Fruit fly (Drosophila melanogaster) whole organism, embryonic: ENCODE measurements around the gene Orco.

Source experiments
- Atf-2 ChIP-seq: fragments of 200-800 bp; sonication (Bioruptor generic); optimal IDR thresholded peaks from 2 replicates; lab custom pipeline; 2016; ENCODE audit warnings: missing biosample characterization, missing genetic modification characterization
- BEAF-32 ChIP-seq: fragments of 200-800 bp; sonication (Bioruptor generic); optimal IDR thresholded peaks from 3 replicates; lab custom pipeline; 2017; ENCODE audit warnings: missing biosample characterization, missing genetic modification characterization, mild to moderate bottlenecking, moderate library complexity, missing genetic modification reagents
- CG10274 ChIP-seq: fragments of 200-800 bp; sonication (Bioruptor generic); optimal IDR thresholded peaks from 3 replicates; lab custom pipeline; 2017; ENCODE audit warnings: missing biosample characterization, mild to moderate bottlenecking, missing genetic modification characterization
- CG10321 ChIP-seq: fragments of 200-800 bp; sonication (Bioruptor generic); IDR thresholded peaks from 2 replicates; pipeline ENCODE4 v1.3.6; 2022; ENCODE audit warnings: missing biosample characterization, missing genetic modification characterization
- CG10979 ChIP-seq: fragments of 200-800 bp; sonication (Bioruptor generic); optimal IDR thresholded peaks from 2 replicates; lab custom pipeline; 2018; ENCODE audit warnings: missing biosample characterization, mild to moderate bottlenecking, missing genetic modification characterization, moderate library complexity
- CG11560 ChIP-seq: fragments of 200-800 bp; sonication (Bioruptor generic); IDR thresholded peaks from 3 replicates; pipeline ENCODE4 v1.3.6; 2022; ENCODE audit warnings: missing biosample characterization, missing genetic modification characterization
- CG11723 ChIP-seq: fragments of 200-800 bp; sonication (Bioruptor generic); optimal IDR thresholded peaks from 2 replicates; lab custom pipeline; 2017; ENCODE audit warnings: missing biosample characterization, mild to moderate bottlenecking, missing genetic modification characterization
- CG13775 ChIP-seq: fragments of 200-800 bp; sonication (Bioruptor generic); optimal IDR thresholded peaks from 3 replicates; lab custom pipeline; 2017; ENCODE audit warnings: missing biosample characterization, mild to moderate bottlenecking, missing genetic modification characterization
- CG15601 ChIP-seq: fragments of 200-800 bp; sonication (Bioruptor generic); optimal IDR thresholded peaks from 3 replicates; lab custom pipeline; 2019; ENCODE audit warnings: missing biosample characterization, mild to moderate bottlenecking, missing genetic modification characterization, moderate library complexity
- CG1603 ChIP-seq: fragments of 200-800 bp; sonication (Bioruptor generic); optimal IDR thresholded peaks from 2 replicates; lab custom pipeline; 2019; ENCODE audit warnings: missing biosample characterization, mild to moderate bottlenecking, missing genetic modification characterization, moderate library complexity
- CG1792 ChIP-seq: fragments of 200-800 bp; sonication (Bioruptor generic); optimal IDR thresholded peaks from 2 replicates; lab custom pipeline; 2016; ENCODE audit warnings: missing biosample characterization, missing genetic modification characterization
- CG18262 ChIP-seq: fragments of 200-800 bp; optimal IDR thresholded peaks from 3 replicates; lab custom pipeline; 2019; ENCODE audit warnings: missing biosample characterization, mild to moderate bottlenecking, missing genetic modification characterization, moderate library complexity
- CG2116 ChIP-seq: fragments of 200-800 bp; sonication (Bioruptor generic); optimal IDR thresholded peaks from 3 replicates; lab custom pipeline; 2018; ENCODE audit warnings: missing biosample characterization, mild to moderate bottlenecking, missing genetic modification characterization
- CG2120 ChIP-seq: fragments of 200-800 bp; sonication (Bioruptor generic); optimal IDR thresholded peaks from 3 replicates; lab custom pipeline; 2016; ENCODE audit warnings: missing biosample characterization, missing genetic modification characterization
- CG2202 ChIP-seq: fragments of 200-800 bp; sonication (Bioruptor generic); optimal IDR thresholded peaks from 2 replicates; lab custom pipeline; 2018; ENCODE audit warnings: missing biosample characterization, mild to moderate bottlenecking, missing genetic modification characterization
- CG30403 ChIP-seq: fragments of 200-800 bp; sonication (Bioruptor generic); optimal IDR thresholded peaks from 3 replicates; lab custom pipeline; 2016; ENCODE audit warnings: missing biosample characterization, missing genetic modification characterization
- CG4360 ChIP-seq: fragments of 200-800 bp; sonication (Bioruptor generic); IDR thresholded peaks from 2 replicates; pipeline ENCODE4 v1.3.6; 2022; ENCODE audit warnings: missing biosample characterization, missing genetic modification characterization
- CG6689 ChIP-seq: fragments of 200-800 bp; sonication (Bioruptor generic); IDR thresholded peaks from 2 replicates; pipeline ENCODE4 v1.3.6; 2022; ENCODE audit warnings: missing biosample characterization, missing genetic modification characterization
- CG7271 ChIP-seq: fragments of 200-800 bp; sonication (Bioruptor generic); optimal IDR thresholded peaks from 2 replicates; lab custom pipeline; 2018; ENCODE audit warnings: missing biosample characterization, mild to moderate bottlenecking, missing genetic modification characterization, moderate library complexity
- CG7357 ChIP-seq: fragments of 200-800 bp; sonication (Bioruptor generic); IDR thresholded peaks from 3 replicates; pipeline ENCODE4 v1.3.6; 2022; ENCODE audit warnings: missing biosample characterization, missing genetic modification characterization
- CG7786 ChIP-seq: fragments of 200-800 bp; sonication (Bioruptor generic); optimal IDR thresholded peaks from 2 replicates; lab custom pipeline; 2016; ENCODE audit warnings: missing biosample characterization, missing genetic modification characterization
- CG9437 ChIP-seq: fragments of 200-800 bp; sonication (Bioruptor generic); optimal IDR thresholded peaks from 2 replicates; lab custom pipeline; 2018; ENCODE audit warnings: missing biosample characterization, mild to moderate bottlenecking, missing genetic modification characterization
- Dad ChIP-seq: fragments of 200-800 bp; sonication (Bioruptor generic); optimal IDR thresholded peaks from 3 replicates; lab custom pipeline; 2016; ENCODE audit warnings: missing biosample characterization, missing genetic modification characterization
- Dbx ChIP-seq: fragments of 200-800 bp; sonication (Bioruptor generic); IDR thresholded peaks from 3 replicates; pipeline ENCODE4 v1.3.6; 2022; ENCODE audit warnings: missing biosample characterization, missing genetic modification characterization
- Deaf1 ChIP-seq: fragments of 200-800 bp; optimal IDR thresholded peaks from 3 replicates; lab custom pipeline; 2019; ENCODE audit warnings: missing biosample characterization, mild to moderate bottlenecking, missing genetic modification characterization, moderate library complexity
- Dip2 ChIP-seq: fragments of 200-800 bp; sonication (Bioruptor generic); IDR thresholded peaks from 2 replicates; pipeline ENCODE4 v1.3.6; 2022; ENCODE audit warnings: missing biosample characterization, missing genetic modification characterization
- Dip3 ChIP-seq: fragments of 200-800 bp; sonication (Bioruptor generic); optimal IDR thresholded peaks from 3 replicates; lab custom pipeline; 2016; ENCODE audit warnings: missing biosample characterization, missing genetic modification characterization
- Doc3 ChIP-seq: fragments of 200-800 bp; sonication (Bioruptor generic); IDR thresholded peaks from 3 replicates; pipeline ENCODE4 v1.3.6; 2022; ENCODE audit warnings: missing biosample characterization, missing genetic modification characterization; ENCODE audit not compliant: partially characterized antibody
- ERR ChIP-seq: fragments of 200-800 bp; sonication (Bioruptor generic); optimal IDR thresholded peaks from 2 replicates; lab custom pipeline; 2016; ENCODE audit warnings: missing biosample characterization, missing genetic modification characterization
- Ets97D ChIP-seq: fragments of 200-800 bp; sonication (Bioruptor generic); optimal IDR thresholded peaks from 3 replicates; lab custom pipeline; 2016; ENCODE audit warnings: missing biosample characterization, missing genetic modification characterization
- Gsc ChIP-seq: fragments of 200-800 bp; sonication (Bioruptor generic); IDR thresholded peaks from 2 replicates; pipeline ENCODE4 v1.3.6; 2022; ENCODE audit warnings: missing biosample characterization, missing genetic modification characterization
- Lhr ChIP-seq: fragments of 200-800 bp; sonication (Bioruptor generic); optimal IDR thresholded peaks from 3 replicates; lab custom pipeline; 2017; ENCODE audit warnings: mild to moderate bottlenecking, missing biosample characterization, missing genetic modification reagents, missing genetic modification characterization
- MBD-R2 ChIP-seq: fragments of 200-800 bp; sonication (Bioruptor generic); IDR thresholded peaks from 2 replicates; pipeline ENCODE4 v1.3.6; 2022; ENCODE audit warnings: missing biosample characterization, missing genetic modification characterization
- Meics ChIP-seq: fragments of 200-800 bp; sonication (Bioruptor generic); optimal IDR thresholded peaks from 2 replicates; lab custom pipeline; 2017; ENCODE audit warnings: missing biosample characterization, mild to moderate bottlenecking, missing genetic modification characterization
- NC2α ChIP-seq: fragments of 200-800 bp; sonication (Bioruptor generic); optimal IDR thresholded peaks from 2 replicates; lab custom pipeline; 2016; ENCODE audit warnings: missing biosample characterization, missing genetic modification characterization
- Nf-YC ChIP-seq: fragments of 200-800 bp; optimal IDR thresholded peaks from 3 replicates; lab custom pipeline; 2019; ENCODE audit warnings: missing biosample characterization, mild to moderate bottlenecking, missing genetic modification characterization, moderate library complexity
- Oli ChIP-seq: fragments of 200-800 bp; sonication (Bioruptor generic); optimal IDR thresholded peaks from 2 replicates; lab custom pipeline; 2018; ENCODE audit warnings: missing biosample characterization, mild to moderate bottlenecking, missing genetic modification characterization, moderate library complexity
- Usf ChIP-seq: fragments of 200-800 bp; sonication (Bioruptor generic); optimal IDR thresholded peaks from 2 replicates; lab custom pipeline; 2017; ENCODE audit warnings: missing genotype, missing biosample characterization, missing genetic modification characterization
- Xbp1 ChIP-seq: fragments of 200-800 bp; sonication (Bioruptor generic); optimal IDR thresholded peaks from 3 replicates; lab custom pipeline; 2016; ENCODE audit warnings: missing biosample characterization, mild to moderate bottlenecking, missing genetic modification characterization
- ab ChIP-seq: fragments of 200-800 bp; sonication (Bioruptor generic); optimal IDR thresholded peaks from 2 replicates; lab custom pipeline; 2016; ENCODE audit warnings: missing biosample characterization, missing genetic modification characterization
- br ChIP-seq: fragments of >200 bp; optimal IDR thresholded peaks from 2 replicates; lab custom pipeline; 2017
- dpn ChIP-seq, 2 experiments: fragments of 200-800 bp; sonication (Bioruptor generic); optimal IDR thresholded peaks; 3 replicates each; lab custom pipeline; 2016; ENCODE audit warnings: missing biosample characterization in 2 of 2, missing genetic modification characterization in 2 of 2
- fru ChIP-seq: fragments of >200 bp; optimal IDR thresholded peaks from 2 replicates; lab custom pipeline; 2017
- gce ChIP-seq: fragments of 200-800 bp; sonication (Bioruptor generic); IDR thresholded peaks from 3 replicates; pipeline ENCODE4 v1.3.6; 2022; ENCODE audit warnings: missing biosample characterization, missing genetic modification characterization
- nmo ChIP-seq: fragments of 200-800 bp; sonication (Bioruptor generic); optimal IDR thresholded peaks from 2 replicates; lab custom pipeline; 2018; ENCODE audit warnings: missing biosample characterization, mild to moderate bottlenecking, missing genetic modification characterization, moderate library complexity
- p53 ChIP-seq: fragments of 200-800 bp; sonication (Bioruptor generic); optimal IDR thresholded peaks from 2 replicates; lab custom pipeline; 2016; ENCODE audit warnings: missing biosample characterization, missing genetic modification characterization
- rib ChIP-seq: fragments of 200-800 bp; sonication (Bioruptor generic); IDR thresholded peaks from 2 replicates; pipeline ENCODE4 v1.3.6; 2022; ENCODE audit warnings: missing biosample characterization, missing genetic modification characterization
- tap ChIP-seq: fragments of 200-800 bp; optimal IDR thresholded peaks from 3 replicates; lab custom pipeline; 2019; ENCODE audit warnings: missing biosample characterization, mild to moderate bottlenecking, missing genetic modification characterization, moderate library complexity
- trh ChIP-seq: fragments of 200-800 bp; sonication (Bioruptor generic); optimal IDR thresholded peaks from 2 replicates; lab custom pipeline; 2016; ENCODE audit warnings: missing biosample characterization, missing genetic modification characterization
- usp ChIP-seq: fragments of >200 bp; optimal IDR thresholded peaks from 2 replicates; lab custom pipeline; 2017; ENCODE audit warnings: missing biosample characterization, missing genetic modification characterization
- wek ChIP-seq: fragments of 200-800 bp; sonication (Bioruptor generic); optimal IDR thresholded peaks from 3 replicates; lab custom pipeline; 2018; ENCODE audit warnings: missing biosample characterization, mild to moderate bottlenecking, missing genetic modification characterization, moderate library complexity
- zen2 ChIP-seq: fragments of 200-800 bp; sonication (Bioruptor generic); IDR thresholded peaks from 3 replicates; pipeline ENCODE4 v1.3.6; 2022; ENCODE audit warnings: missing biosample characterization, missing genetic modification characterization; ENCODE audit not compliant: partially characterized antibody

Orco gene

DNA sequence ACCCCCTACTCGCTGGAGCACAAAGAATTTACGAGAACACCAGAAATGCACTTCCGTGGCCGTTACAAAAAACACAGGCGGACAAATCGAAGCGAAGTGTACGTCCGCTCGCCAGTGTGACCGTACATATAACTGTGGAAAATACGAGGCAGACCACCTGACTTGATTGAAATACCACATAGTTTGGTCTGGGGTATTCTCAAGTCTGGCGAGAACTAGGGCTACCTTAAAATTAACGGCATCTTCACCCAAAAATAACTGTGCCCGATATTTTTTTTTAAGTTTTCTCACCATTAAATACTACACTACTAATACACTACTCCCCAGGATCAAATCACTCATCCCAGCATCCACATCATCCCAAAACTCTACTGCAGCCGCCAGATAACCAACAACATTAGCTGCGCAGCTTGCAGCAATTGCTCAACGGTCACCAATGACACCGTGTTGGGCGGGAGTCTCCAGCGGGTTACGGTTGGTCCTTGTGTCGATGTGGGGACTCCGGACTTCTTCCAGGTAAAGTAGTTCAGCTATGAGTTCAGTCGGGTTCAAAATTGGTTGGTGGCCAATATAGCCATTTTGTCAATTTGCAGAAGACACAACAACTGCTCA is 43.9 kb downstream of the Orco start, which contains the start of gene Cerk:
Cerk (minus strand) TSS at position 137 of the 612 bp plus-strand sequence.
- TF ChIP-seq CG7786 (GFP tag; lab: Kevin White, UChicago) (peak; percentile 20), CG11723 (no peak), Atf-2 (peak; percentile 24), ab (no peak), CG9437 (GFP tag; lab: Kevin White, UChicago) (no peak), CG2116 (GFP tag; lab: Kevin White, UChicago) (peak; percentile 61), Lhr (peak; percentile 77), MBD-R2 (GFP tag; lab: Robert Waterston, UW) (peak; percentile 78), CG6689 (no peak), CG10979 (tag; lab: Kevin White, UChicago) (peak; percentile 6), Oli (tag; lab: Kevin White, UChicago) (no peak), CG2202 (tag; lab: Kevin White, UChicago) (peak; percentile 4), p53 (GFP tag; lab: Kevin White, UChicago) (no peak), gce (GFP tag; lab: Robert Waterston, UW) (no peak), CG11560 (tag; lab: Robert Waterston, UW) (peak; percentile 8; the same call in 1 of the 3 replicates), ERR (peak; percentile 49), zen2 (GFP tag; lab: Robert Waterston, UW) (no peak), Deaf1 (tag; lab: Kevin White, UChicago) (no peak), CG10321 (no peak), CG15601 (tag; lab: Kevin White, UChicago) (peak; percentile 16), Ets97D (peak; percentile 78), Meics (peak; percentile 28), Doc3 (GFP tag; lab: Robert Waterston, UW) (no peak), NC2α (GFP tag; lab: Kevin White, UChicago) (no peak), tap (no peak), CG13775 (GFP tag; lab: Kevin White, UChicago) (no peak), Xbp1 (GFP tag; lab: Kevin White, UChicago) (peak; percentile 40), br (lab: Kevin White, UChicago) (no peak), Gsc (GFP tag; lab: Robert Waterston, UW) (no peak), nmo (GFP tag; lab: Kevin White, UChicago) (peak; percentile 30), dpn (GFP tag; optimal IDR thresholded peaks at IDR 0.05; lab: Kevin White, UChicago) (peak; percentile 47 to 67), CG18262 (tag; lab: Kevin White, UChicago) (no peak), CG1603 (tag; lab: Kevin White, UChicago) (peak; percentile 73), CG30403 (GFP tag; lab: Kevin White, UChicago) (peak; percentile 54), usp (no peak), CG2120 (peak; percentile 64), CG7357 (0 out of 3 replicates have a peak, but pooled peaks have one; percentile 22), wek (GFP tag; lab: Kevin White, UChicago) (peak; percentile 99), Dip2 (GFP tag; lab: Robert Waterston, UW) (no peak), Dbx (peak; percentile 73), BEAF-32 (peak; percentile 68), rib (GFP tag; lab: Robert Waterston, UW) (no peak), Nf-YC (tag; lab: Kevin White, UChicago) (peak; percentile 33), trh (GFP tag; lab: Kevin White, UChicago) (no peak), CG10274 (no peak), CG4360 (peak; percentile 82), CG1792 (peak; percentile 11), Dip3 (GFP tag; lab: Kevin White, UChicago) (peak; percentile 7), Dad (GFP tag; lab: Kevin White, UChicago) (peak; percentile 42), fru (lab: Kevin White, UChicago) (no peak), CG7271 (tag; lab: Kevin White, UChicago) (no peak), Usf (GFP tag; lab: Kevin White, UChicago) (peak; percentile 20)
